Fruit fly (Drosophila melanogaster) S2 (cell line): ENCODE data around the gene edin.

ENCODE experiments used
- CG8478 ChIP-seq: fragments of >200 bp; optimal IDR thresholded peaks from 2 replicates; lab custom pipeline; 2018
- CTCF ChIP-seq, 2 experiments: fragments of >200 bp; optimal IDR thresholded peaks; 2 replicates each; lab custom pipeline; 2018

edin gene

dm6 chr3L:17494541-17494940 lies at the start of gene edin:
edin (plus strand) TSS chr3L:17494880.
- TF ChIP-seq CTCF (optimal IDR thresholded peaks at IDR 0.05; lab: Kevin White, UChicago) (no peak), CG8478 (lab: Kevin White, UChicago) (no peak)

- no peak for TF ChIP-seq CTCF (optimal IDR thresholded peaks at IDR 0.05; lab: Kevin White, UChicago)
- TF ChIP-seq CG8478 (lab: Kevin White, UChicago), result no peak
Observed at dm6 chr3L:17445629-17446431, 48.9 kb upstream of the edin start.

dm6 chr3L:17447881-17448280 lies 46.8 kb upstream of the edin start:
- TF ChIP-seq CTCF (optimal IDR thresholded peaks at IDR 0.05; lab: Kevin White, UChicago) (no peak), CG8478 (lab: Kevin White, UChicago) (no peak)

- TF ChIP-seq CTCF (optimal IDR thresholded peaks at IDR 0.05; lab: Kevin White, UChicago) (no peak), CG8478 (lab: Kevin White, UChicago) (no peak)
Observed at dm6 chr3L:17457695-17458242, 36.9 kb upstream of the edin start.

- TF ChIP-seq CTCF (optimal IDR thresholded peaks at IDR 0.05; lab: Kevin White, UChicago) (no peak), CG8478 (lab: Kevin White, UChicago) (no peak)
Observed at dm6 chr3L:17458856-17459518, 35.7 kb upstream of the edin start.

- TF ChIP-seq CG8478 (lab: Kevin White, UChicago), result no peak
- TF ChIP-seq CTCF (optimal IDR thresholded peaks at IDR 0.05; lab: Kevin White, UChicago), result no peak
Observed at dm6 chr3L:17461369-17462012, 33.2 kb upstream of the edin start.

dm6 chr3L:17462474-17462873 lies 32.2 kb upstream of the edin start:
- TF ChIP-seq CTCF (optimal IDR thresholded peaks at IDR 0.05; lab: Kevin White, UChicago) (no peak), CG8478 (lab: Kevin White, UChicago) (no peak)

dm6 chr3L:17465804-17466203 lies 28.9 kb upstream of the edin start, which contains the start of gene QIL1:
QIL1 (plus strand) TSS chr3L:17465945.
- TF ChIP-seq CTCF (optimal IDR thresholded peaks at IDR 0.05; lab: Kevin White, UChicago), result peak in 1 of 2 experiments; percentile 61
- no peak for TF ChIP-seq CG8478 (lab: Kevin White, UChicago)

dm6 chr3L:17470110-17470509 lies 24.6 kb upstream of the edin start, which contains the start of gene SecCl:
SecCl (plus strand) TSS chr3L:17470127.
- TF ChIP-seq CTCF (optimal IDR thresholded peaks at IDR 0.05; lab: Kevin White, UChicago), result peak; percentile 60 to 67
- TF ChIP-seq CG8478 (lab: Kevin White, UChicago), result no peak

dm6 chr3L:17473889-17474288 lies 20.8 kb upstream of the edin start:
- TF ChIP-seq CG8478 (lab: Kevin White, UChicago), result no peak
- TF ChIP-seq CTCF (optimal IDR thresholded peaks at IDR 0.05; lab: Kevin White, UChicago), result no peak

DNA sequence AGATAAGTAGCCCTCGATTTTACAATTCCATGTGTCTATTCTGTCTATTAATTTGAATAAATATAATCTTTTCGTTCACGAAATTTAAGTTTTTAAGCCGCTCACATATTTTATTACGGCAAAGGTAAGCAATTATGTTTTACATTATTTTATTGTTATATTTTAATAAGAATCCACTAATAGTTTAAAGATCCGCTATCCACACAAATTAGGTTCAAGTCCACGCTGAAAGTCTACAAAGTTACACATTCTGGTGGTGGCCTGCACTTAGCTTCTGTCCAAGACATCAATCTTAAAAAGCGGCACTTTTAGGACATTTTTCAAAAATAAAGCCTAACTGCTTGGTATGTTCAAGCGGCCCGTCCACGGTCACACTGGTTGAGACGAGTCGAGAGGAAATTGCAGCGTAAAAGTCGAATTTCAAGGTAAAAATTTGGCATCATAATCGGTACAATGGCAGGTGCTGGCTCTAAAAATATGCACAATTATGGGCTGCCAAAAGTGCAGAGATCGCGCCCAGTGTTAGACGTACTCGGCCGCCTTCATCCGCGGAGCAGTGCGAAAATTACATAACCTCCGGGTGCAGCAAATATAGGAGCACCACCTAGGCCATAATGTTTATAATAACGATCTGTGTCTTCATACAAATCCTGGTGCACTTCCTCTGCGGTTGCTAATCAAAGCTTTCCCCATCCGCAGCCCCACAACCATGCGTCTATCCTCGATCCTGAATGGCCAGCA lies 19.8 kb upstream of the edin start, which contains the start of the genes UQCR-Q and CG46525:
Gene UQCR-Q, plus strand, starts transcription at position 51 of the 741 bp plus-strand sequence.
Gene CG46525, plus strand, starts transcription at position 510 of the 741 bp plus-strand sequence.
- no peak for TF ChIP-seq CG8478 (lab: Kevin White, UChicago)
- TF ChIP-seq CTCF (optimal IDR thresholded peaks at IDR 0.05; lab: Kevin White, UChicago), result peak; percentile 61 to 71

dm6 chr3L:17475979-17476393 lies 18.7 kb upstream of the edin start, which contains the start of gene CG34250:
CG34250 (plus strand) TSS chr3L:17476222.
- TF ChIP-seq CG8478 (lab: Kevin White, UChicago) (no peak), CTCF (optimal IDR thresholded peaks at IDR 0.05; lab: Kevin White, UChicago) (peak in 1 of 2 experiments; percentile 18)

DNA sequence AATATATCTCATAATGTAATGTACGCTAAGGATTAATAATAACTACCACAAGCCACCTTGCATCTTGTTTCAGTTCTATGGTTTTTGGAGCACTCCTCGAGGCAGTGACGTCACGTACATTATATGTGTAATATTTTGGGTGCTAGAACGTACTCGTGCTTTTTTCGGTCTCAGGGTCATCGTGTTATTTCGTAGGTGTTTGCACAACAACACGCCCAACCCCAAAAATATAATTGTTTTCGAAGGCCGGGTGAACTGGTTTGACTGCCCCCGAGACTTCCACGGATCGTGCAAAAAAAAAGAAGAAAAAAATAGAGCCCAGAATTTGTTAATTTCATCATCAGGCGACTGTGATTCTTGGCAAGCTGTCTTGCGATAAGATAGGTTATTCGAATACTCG lies 18.2 kb upstream of the edin start:
- TF ChIP-seq CG8478 (lab: Kevin White, UChicago) (no peak), CTCF (optimal IDR thresholded peaks at IDR 0.05; lab: Kevin White, UChicago) (no peak)
